Worm (Caenorhabditis elegans) whole organism, L1 larva: Measurements from ENCODE around the gene mrp-2.

Experiments
- ceh-63 ChIP-seq: fragments of 200-800 bp; sonication (Bioruptor generic); optimal IDR thresholded peaks from 2 replicates; lab custom pipeline; 2018; ENCODE audit warnings: mild to moderate bottlenecking, missing genetic modification characterization, missing compliant biosample characterization
- lin-13 ChIP-seq: fragments of 150-350 bp; optimal IDR thresholded peaks from 2 replicates; lab custom pipeline; 2014; ENCODE audit warnings: missing biosample characterization, missing genetic modification reagents, missing genetic modification characterization
- mef-2 ChIP-seq: fragments of 150-350 bp; optimal IDR thresholded peaks from 2 replicates; lab custom pipeline; 2014; ENCODE audit warnings: missing biosample characterization, missing genetic modification characterization
- nhr-20 ChIP-seq: sonication (generic microtip); optimal IDR thresholded peaks from 2 replicates; lab custom pipeline; 2016; ENCODE audit warnings: mild to moderate bottlenecking, missing genetic modification characterization, missing compliant biosample characterization
- nhr-28 ChIP-seq: fragments of 150-350 bp; optimal IDR thresholded peaks from 2 replicates; lab custom pipeline; 2014; ENCODE audit warnings: missing biosample characterization, missing genetic modification characterization
- nhr-71 ChIP-seq: sonication (generic microtip); optimal IDR thresholded peaks from 2 replicates; lab custom pipeline; 2016; ENCODE audit warnings: mild to moderate bottlenecking, missing genetic modification characterization, moderate library complexity, missing compliant biosample characterization
- pqm-1 ChIP-seq: sonication (generic microtip); optimal IDR thresholded peaks from 3 replicates; lab custom pipeline; 2017; ENCODE audit warnings: missing biosample characterization, missing genetic modification characterization
- snpc-4 ChIP-seq: fragments of 150-350 bp; optimal IDR thresholded peaks from 2 replicates; lab custom pipeline; 2014; ENCODE audit warnings: missing biosample characterization, missing genetic modification characterization
- sox-4 ChIP-seq: sonication (generic microtip); optimal IDR thresholded peaks from 2 replicates; lab custom pipeline; 2016; ENCODE audit warnings: missing genetic modification characterization, missing compliant biosample characterization
- unc-62 ChIP-seq: fragments of 150-350 bp; optimal IDR thresholded peaks from 2 replicates; lab custom pipeline; 2014; ENCODE audit warnings: missing biosample characterization, missing genetic modification reagents, missing genetic modification characterization

DNA sequence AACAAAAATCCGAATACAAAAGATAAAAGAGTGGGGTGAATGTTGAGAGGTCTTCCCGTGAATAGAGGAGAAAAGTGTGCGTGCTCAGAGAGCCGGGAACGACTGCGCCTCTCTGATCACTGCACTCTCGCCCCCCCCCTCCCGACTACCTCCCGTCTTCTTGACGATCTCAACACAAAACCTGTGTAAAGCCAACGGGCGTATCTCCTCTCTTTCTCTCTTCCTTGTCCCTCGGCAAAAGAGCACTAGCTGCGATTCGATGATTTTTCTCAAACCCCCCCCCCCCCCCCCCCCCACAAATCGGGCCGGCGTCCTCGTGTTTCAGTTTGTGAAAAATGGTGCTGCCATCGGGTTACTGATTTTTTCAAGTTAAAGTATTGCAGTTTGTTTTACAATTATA, 49.2 kb upstream of the mrp-2 start:
- TF ChIP-seq unc-62 (GFP tag; lab: Kevin White, UChicago) = no peak
- TF ChIP-seq lin-13 (GFP tag; lab: Kevin White, UChicago) = no peak
- no peak for TF ChIP-seq nhr-71 (tag; lab: Kevin White, UChicago)
- TF ChIP-seq pqm-1 (tag; lab: Kevin White, UChicago) = no peak
- TF ChIP-seq nhr-28 = no peak
- TF ChIP-seq snpc-4 (tag; lab: Kevin White, UChicago) = no peak
- TF ChIP-seq sox-4 (tag; lab: Kevin White, UChicago) = no peak
- TF ChIP-seq mef-2 (tag; lab: Kevin White, UChicago) = no peak
- TF ChIP-seq ceh-63 (GFP tag; lab: Kevin White, UChicago) = no peak
- TF ChIP-seq nhr-20 = no peak
